Worm (Caenorhabditis elegans): ENCODE measurements around the gene got-1.2.

got-1.2 gene

ce11 chrX:16821533-16821932 lies 28.6 kb upstream of the got-1.2 start:
- TF ChIP-seq bed-3 (GFP tag; optimal IDR thresholded peaks at IDR 0.05) (no peak), nhr-12 (tag; optimal IDR thresholded peaks at IDR 0.05) (no peak), elt-3 (tag; optimal IDR thresholded peaks at IDR 0.05) (no peak), ztf-11 (tag; optimal IDR thresholded peaks at IDR 0.05) (no peak), nhr-2 (tag; optimal IDR thresholded peaks at IDR 0.05) (no peak), hlh-1 (tag; optimal IDR thresholded peaks at IDR 0.05) (no peak), unc-39 (tag; optimal IDR thresholded peaks at IDR 0.05) (no peak), pha-4 (tag; optimal IDR thresholded peaks at IDR 0.05) (no peak), sem-2 (GFP tag; optimal IDR thresholded peaks at IDR 0.05) (no peak), nhr-28 (tag; optimal IDR thresholded peaks at IDR 0.05) (no peak), ces-1 (GFP tag; optimal IDR thresholded peaks at IDR 0.05) (no peak)

ce11 chrX:16818271-16818670 lies 25.3 kb upstream of the got-1.2 start:
- TF ChIP-seq mls-2 (tag; optimal IDR thresholded peaks at IDR 0.05), result no peak
- TF ChIP-seq lsy-2 (tag; optimal IDR thresholded peaks at IDR 0.05), result no peak
- no peak for TF ChIP-seq blmp-1 (tag; optimal IDR thresholded peaks at IDR 0.05)
- TF ChIP-seq elt-1 (tag; optimal IDR thresholded peaks at IDR 0.05; ENCODE audit: borderline replicate concordance, insufficient read depth), result no peak
- TF ChIP-seq nhr-237 (tag; optimal IDR thresholded peaks at IDR 0.05), result no peak
- TF ChIP-seq ham-2 (GFP tag; optimal IDR thresholded peaks at IDR 0.05), result no peak
- no peak for TF ChIP-seq pha-4 (tag; optimal IDR thresholded peaks at IDR 0.05)
- no peak for TF ChIP-seq cnd-1 (tag; optimal IDR thresholded peaks at IDR 0.05)
- no peak for TF ChIP-seq sptf-1 (tag; optimal IDR thresholded peaks at IDR 0.05)
- no peak for TF ChIP-seq unc-39 (tag; optimal IDR thresholded peaks at IDR 0.05)
- TF ChIP-seq sem-2 (GFP tag; optimal IDR thresholded peaks at IDR 0.05), result no peak
- no peak for TF ChIP-seq bed-3 (GFP tag; optimal IDR thresholded peaks at IDR 0.05)
- TF ChIP-seq nhr-76 (tag; optimal IDR thresholded peaks at IDR 0.05), result no peak
- TF ChIP-seq nhr-12 (tag; optimal IDR thresholded peaks at IDR 0.05), result no peak
- TF ChIP-seq drap-1 (GFP tag; optimal IDR thresholded peaks at IDR 0.05), result no peak
- TF ChIP-seq ztf-11 (tag; optimal IDR thresholded peaks at IDR 0.05), result no peak
- TF ChIP-seq nhr-2 (tag; optimal IDR thresholded peaks at IDR 0.05), result no peak
- no peak for TF ChIP-seq lin-13 (tag; optimal IDR thresholded peaks at IDR 0.05)
- TF ChIP-seq elt-3 (tag; optimal IDR thresholded peaks at IDR 0.05), result no peak
- TF ChIP-seq nhr-28 (tag; optimal IDR thresholded peaks at IDR 0.05), result no peak

- TF ChIP-seq mep-1 (tag; optimal IDR thresholded peaks at IDR 0.05), result no peak
- no peak for TF ChIP-seq cnd-1 (tag; optimal IDR thresholded peaks at IDR 0.05)
- no peak for TF ChIP-seq nhr-28 (tag; optimal IDR thresholded peaks at IDR 0.05)
- TF ChIP-seq ceh-43 (GFP tag; optimal IDR thresholded peaks at IDR 0.05), result no peak
- no peak for TF ChIP-seq lin-32 (GFP tag; optimal IDR thresholded peaks at IDR 0.05)
- TF ChIP-seq ces-1 (GFP tag; optimal IDR thresholded peaks at IDR 0.05), result peak; percentile 78
Measured at ce11 chrX:16816854-16817253, 23.9 kb upstream of the got-1.2 start.

- TF ChIP-seq nhr-28 (tag; optimal IDR thresholded peaks at IDR 0.05), result no peak
- peak; percentile 24 for TF ChIP-seq lin-32 (GFP tag; optimal IDR thresholded peaks at IDR 0.05)
- TF ChIP-seq ceh-83 (GFP tag; optimal IDR thresholded peaks at IDR 0.05), result no peak
- peak; percentile 10 for TF ChIP-seq unc-62 (GFP tag; optimal IDR thresholded peaks at IDR 0.05)
- TF ChIP-seq mab-5 (tag; optimal IDR thresholded peaks at IDR 0.05), result no peak
- TF ChIP-seq tbx-8 (GFP tag; optimal IDR thresholded peaks at IDR 0.05), result no peak
- TF ChIP-seq sptf-1 (tag; optimal IDR thresholded peaks at IDR 0.05), result no peak
- peak; percentile 68 for TF ChIP-seq cnd-1 (tag; optimal IDR thresholded peaks at IDR 0.05)
- peak; percentile 77 for TF ChIP-seq hlh-1 (tag; optimal IDR thresholded peaks at IDR 0.05)
- TF ChIP-seq mep-1 (tag; optimal IDR thresholded peaks at IDR 0.05), result peak; percentile 11
- TF ChIP-seq unc-120 (tag; optimal IDR thresholded peaks at IDR 0.05; ENCODE audit: poor library complexity, severe bottlenecking), result peak; percentile 5
- TF ChIP-seq pha-4 (tag; optimal IDR thresholded peaks at IDR 0.05), result no peak
- TF ChIP-seq unc-39 (tag; optimal IDR thresholded peaks at IDR 0.05), result no peak
- TF ChIP-seq ceh-43 (GFP tag; optimal IDR thresholded peaks at IDR 0.05), result no peak
- no peak for TF ChIP-seq bed-3 (GFP tag; optimal IDR thresholded peaks at IDR 0.05)
- no peak for TF ChIP-seq ces-1 (GFP tag; optimal IDR thresholded peaks at IDR 0.05)
Measured at ce11 chrX:16815508-16815907, 22.6 kb upstream of the got-1.2 start.

- TF ChIP-seq blmp-1 (tag; optimal IDR thresholded peaks at IDR 0.05), result peak; percentile 54
- no peak for TF ChIP-seq hlh-1 (tag; optimal IDR thresholded peaks at IDR 0.05)
Measured at ce11 chrX:16814913-16815312, 22.0 kb upstream of the got-1.2 start.
